Fruit fly (Drosophila melanogaster) whole organism, embryonic: ENCODE measurements around the gene RpS8.

Experiments
- Ada2b ChIP-seq: fragments of 200-800 bp; sonication (Bioruptor generic); IDR thresholded peaks from 2 replicates; pipeline ENCODE4 v1.3.6; 2022; ENCODE audit warnings: missing biosample characterization, missing genetic modification characterization
- CG10366 ChIP-seq: fragments of 200-800 bp; sonication (Bioruptor generic); IDR thresholded peaks from 2 replicates; pipeline ENCODE4 v1.3.6; 2022; ENCODE audit warnings: missing biosample characterization, missing genetic modification characterization
- CG11398 ChIP-seq: fragments of 200-800 bp; sonication (Bioruptor generic); optimal IDR thresholded peaks from 2 replicates; lab custom pipeline; 2016; ENCODE audit warnings: missing biosample characterization, missing genetic modification characterization
- CG12104 ChIP-seq: fragments of 200-800 bp; sonication (Bioruptor generic); optimal IDR thresholded peaks from 3 replicates; lab custom pipeline; 2016; ENCODE audit warnings: missing biosample characterization, missing genetic modification characterization
- CG12236 ChIP-seq: fragments of 200-800 bp; sonication (Bioruptor generic); optimal IDR thresholded peaks from 2 replicates; lab custom pipeline; 2016; ENCODE audit warnings: missing biosample characterization, missing genetic modification characterization
- CG12299 ChIP-seq: fragments of 200-800 bp; sonication (Bioruptor generic); optimal IDR thresholded peaks from 2 replicates; lab custom pipeline; 2018; ENCODE audit warnings: missing biosample characterization, mild to moderate bottlenecking, missing genetic modification characterization
- CG13296 ChIP-seq: fragments of 200-800 bp; sonication (Bioruptor generic); optimal IDR thresholded peaks from 3 replicates; lab custom pipeline; 2018; ENCODE audit warnings: missing biosample characterization, mild to moderate bottlenecking, missing genetic modification characterization
- CG14014 ChIP-seq: fragments of 200-800 bp; sonication (Bioruptor generic); IDR thresholded peaks from 2 replicates; pipeline ENCODE4 v1.3.6; 2022; ENCODE audit warnings: missing biosample characterization, missing genetic modification characterization
- CG14710 ChIP-seq: fragments of 200-800 bp; sonication (Bioruptor generic); optimal IDR thresholded peaks from 3 replicates; lab custom pipeline; 2019; ENCODE audit warnings: missing biosample characterization, mild to moderate bottlenecking, missing genetic modification characterization, moderate library complexity
- CG15696 ChIP-seq: fragments of 200-800 bp; sonication (Bioruptor generic); optimal IDR thresholded peaks from 2 replicates; lab custom pipeline; 2019; ENCODE audit warnings: missing biosample characterization, mild to moderate bottlenecking, missing genetic modification characterization, moderate library complexity
- CG17359 ChIP-seq: fragments of 200-800 bp; sonication (Bioruptor generic); optimal IDR thresholded peaks from 3 replicates; lab custom pipeline; 2018; ENCODE audit warnings: missing biosample characterization, mild to moderate bottlenecking, missing genetic modification characterization, moderate library complexity
- CG17829 ChIP-seq: fragments of 200-800 bp; optimal IDR thresholded peaks from 2 replicates; lab custom pipeline; 2019; ENCODE audit warnings: missing biosample characterization, mild to moderate bottlenecking, missing genetic modification characterization, moderate library complexity
- CG18599 ChIP-seq: fragments of 200-800 bp; sonication (Bioruptor generic); optimal IDR thresholded peaks from 3 replicates; lab custom pipeline; 2017; ENCODE audit warnings: missing biosample characterization, missing genetic modification characterization, mild to moderate bottlenecking, moderate library complexity, missing genetic modification reagents
- CG33213 ChIP-seq: fragments of 200-800 bp; sonication (Bioruptor generic); optimal IDR thresholded peaks from 3 replicates; lab custom pipeline; 2016; ENCODE audit warnings: missing biosample characterization, missing genetic modification characterization
- CG4424 ChIP-seq: fragments of 200-800 bp; sonication (Bioruptor generic); optimal IDR thresholded peaks from 3 replicates; lab custom pipeline; 2016; ENCODE audit warnings: missing biosample characterization, missing genetic modification characterization
- CG5180 ChIP-seq: fragments of 200-800 bp; sonication (Bioruptor generic); optimal IDR thresholded peaks from 3 replicates; lab custom pipeline; 2017; ENCODE audit warnings: missing biosample characterization, missing genetic modification characterization, mild to moderate bottlenecking, moderate library complexity, missing genetic modification reagents
- CG6254 ChIP-seq: fragments of 200-800 bp; sonication (Bioruptor generic); optimal IDR thresholded peaks from 3 replicates; lab custom pipeline; 2017; ENCODE audit warnings: mild to moderate bottlenecking, missing biosample characterization, missing genetic modification reagents, missing genetic modification characterization
- CG6689 ChIP-seq: fragments of 200-800 bp; sonication (Bioruptor generic); IDR thresholded peaks from 2 replicates; pipeline ENCODE4 v1.3.6; 2022; ENCODE audit warnings: missing biosample characterization, missing genetic modification characterization
- CG6854 ChIP-seq: fragments of 200-800 bp; sonication (Bioruptor generic); optimal IDR thresholded peaks from 3 replicates; lab custom pipeline; 2017; ENCODE audit warnings: missing biosample characterization, mild to moderate bottlenecking, missing genetic modification characterization
- CG8924 ChIP-seq: fragments of 200-800 bp; optimal IDR thresholded peaks from 3 replicates; lab custom pipeline; 2019; ENCODE audit warnings: missing biosample characterization, mild to moderate bottlenecking, missing genetic modification characterization, moderate library complexity
- D ChIP-seq, 2 experiments: fragments of 200-800 bp in 1 of 2; fragments of >200 bp in 1 of 2; sonication (Bioruptor generic) in 1 of 2; optimal IDR thresholded peaks; 2 replicates in 1 of 2; 3 replicates in 1 of 2; lab custom pipeline; 2017; ENCODE audit warnings: mild to moderate bottlenecking in 1 of 2, missing biosample characterization in 1 of 2, missing genetic modification characterization in 1 of 2, missing genetic modification reagents in 1 of 2
- Dp ChIP-seq: fragments of 200-800 bp; sonication (Bioruptor generic); optimal IDR thresholded peaks from 2 replicates; lab custom pipeline; 2018; ENCODE audit warnings: missing biosample characterization, mild to moderate bottlenecking, missing genetic modification characterization, moderate library complexity
- H15 ChIP-seq: fragments of 200-800 bp; sonication (Bioruptor generic); IDR thresholded peaks from 3 replicates; pipeline ENCODE4 v1.3.6; 2022; ENCODE audit warnings: missing biosample characterization, missing genetic modification characterization
- Lpt ChIP-seq: fragments of >200 bp; optimal IDR thresholded peaks from 2 replicates; lab custom pipeline; 2018; ENCODE audit warnings: missing biosample characterization, missing genetic modification characterization
- Meics ChIP-seq: fragments of 200-800 bp; sonication (Bioruptor generic); optimal IDR thresholded peaks from 2 replicates; lab custom pipeline; 2017; ENCODE audit warnings: missing biosample characterization, mild to moderate bottlenecking, missing genetic modification characterization
- Mrtf ChIP-seq: fragments of 200-800 bp; sonication (Bioruptor generic); IDR thresholded peaks from 3 replicates; pipeline ENCODE4 v1.3.6; 2022; ENCODE audit warnings: missing biosample characterization, missing genetic modification characterization
- NC2β ChIP-seq: fragments of 200-800 bp; sonication (Bioruptor generic); optimal IDR thresholded peaks from 2 replicates; lab custom pipeline; 2016; ENCODE audit warnings: missing biosample characterization, missing genetic modification characterization
- Nf-YC ChIP-seq: fragments of 200-800 bp; optimal IDR thresholded peaks from 3 replicates; lab custom pipeline; 2019; ENCODE audit warnings: missing biosample characterization, mild to moderate bottlenecking, missing genetic modification characterization, moderate library complexity
- PHDP ChIP-seq: fragments of 200-800 bp; sonication (Bioruptor generic); optimal IDR thresholded peaks from 3 replicates; lab custom pipeline; 2018; ENCODE audit warnings: missing biosample characterization, mild to moderate bottlenecking, missing genetic modification characterization, moderate library complexity
- Six4 ChIP-seq: fragments of 200-800 bp; sonication (Bioruptor generic); optimal IDR thresholded peaks from 2 replicates; lab custom pipeline; 2016; ENCODE audit warnings: missing biosample characterization, missing genetic modification characterization
- br ChIP-seq: fragments of >200 bp; optimal IDR thresholded peaks from 2 replicates; lab custom pipeline; 2017
- chif ChIP-seq, 2 experiments: fragments of 200-800 bp; sonication (Bioruptor generic); optimal IDR thresholded peaks; 3 replicates each; lab custom pipeline; 2016; ENCODE audit warnings: missing biosample characterization in 2 of 2, missing genetic modification characterization in 2 of 2
- dmrt99B ChIP-seq: fragments of 200-800 bp; sonication (Bioruptor generic); optimal IDR thresholded peaks from 2 replicates; lab custom pipeline; 2018; ENCODE audit warnings: missing biosample characterization, mild to moderate bottlenecking, missing genetic modification characterization, moderate library complexity
- eve ChIP-seq, 2 experiments: fragments of >200 bp; optimal IDR thresholded peaks; 2 replicates each; lab custom pipeline; 2017; ENCODE audit warnings: missing biosample characterization in 2 of 2, missing genetic modification characterization in 2 of 2
- fd102C ChIP-seq: fragments of 200-800 bp; sonication (Bioruptor generic); optimal IDR thresholded peaks from 2 replicates; lab custom pipeline; 2018; ENCODE audit warnings: missing biosample characterization, mild to moderate bottlenecking, missing genetic modification characterization, moderate library complexity
- gem ChIP-seq: fragments of 200-800 bp; sonication (Bioruptor generic); optimal IDR thresholded peaks from 2 replicates; lab custom pipeline; 2019; ENCODE audit warnings: missing biosample characterization, mild to moderate bottlenecking, missing genetic modification characterization, moderate library complexity
- hbn ChIP-seq: fragments of 200-800 bp; sonication (Bioruptor generic); IDR thresholded peaks from 2 replicates; pipeline ENCODE4 v1.3.6; 2022; ENCODE audit warnings: missing biosample characterization, missing genetic modification characterization; ENCODE audit not compliant: partially characterized antibody
- hkb ChIP-seq, 2 experiments: fragments of 200-800 bp in 1 of 2; fragments of >200 bp in 1 of 2; sonication (Bioruptor generic) in 1 of 2; IDR thresholded peaks in 1 of 2; optimal IDR thresholded peaks in 1 of 2; 2 replicates each; pipeline versions ENCODE4 v1.3.6 to Lab custom; 2017 to 2022; ENCODE audit warnings: missing biosample characterization in 1 of 2, missing genetic modification characterization in 1 of 2
- jumu ChIP-seq: fragments of 200-800 bp; sonication (Bioruptor generic); optimal IDR thresholded peaks from 3 replicates; lab custom pipeline; 2016; ENCODE audit warnings: missing biosample characterization, missing genetic modification characterization
- klu ChIP-seq: fragments of 200-800 bp; sonication (Bioruptor generic); IDR thresholded peaks from 2 replicates; pipeline ENCODE4 v1.3.6; 2022; ENCODE audit warnings: missing biosample characterization, missing genetic modification characterization
- lab ChIP-seq: fragments of 200-800 bp; sonication (Bioruptor generic); optimal IDR thresholded peaks from 3 replicates; lab custom pipeline; 2017; ENCODE audit warnings: missing biosample characterization, missing genetic modification characterization, mild to moderate bottlenecking, moderate library complexity, missing genetic modification reagents
- lmd ChIP-seq: fragments of 200-800 bp; sonication (Bioruptor generic); IDR thresholded peaks from 2 replicates; pipeline ENCODE4 v1.3.6; 2022; ENCODE audit warnings: missing biosample characterization, missing genetic modification characterization
- luna ChIP-seq: fragments of 200-800 bp; sonication (Bioruptor generic); optimal IDR thresholded peaks from 2 replicates; lab custom pipeline; 2016; ENCODE audit warnings: missing biosample characterization, missing genetic modification characterization
- nom ChIP-seq: fragments of 200-800 bp; sonication (Bioruptor generic); optimal IDR thresholded peaks from 2 replicates; lab custom pipeline; 2017; ENCODE audit warnings: missing biosample characterization, missing genetic modification characterization, mild to moderate bottlenecking, moderate library complexity, missing genetic modification reagents
- shn ChIP-seq: fragments of 200-800 bp; sonication (Bioruptor generic); optimal IDR thresholded peaks from 3 replicates; lab custom pipeline; 2016; ENCODE audit warnings: missing biosample characterization, missing genetic modification characterization
- slp2 ChIP-seq: fragments of 200-800 bp; sonication (Bioruptor generic); optimal IDR thresholded peaks from 2 replicates; lab custom pipeline; 2016; ENCODE audit warnings: missing biosample characterization, missing genetic modification characterization
- sob ChIP-seq: fragments of 200-800 bp; sonication (Bioruptor generic); IDR thresholded peaks from 2 replicates; pipeline ENCODE4 v1.3.6; 2022; ENCODE audit warnings: missing biosample characterization, missing genetic modification characterization
- ssp ChIP-seq: fragments of 200-800 bp; sonication (Bioruptor generic); IDR thresholded peaks from 2 replicates; pipeline ENCODE4 v1.3.6; 2022; ENCODE audit warnings: missing biosample characterization, missing genetic modification characterization
- trh ChIP-seq: fragments of 200-800 bp; sonication (Bioruptor generic); optimal IDR thresholded peaks from 2 replicates; lab custom pipeline; 2016; ENCODE audit warnings: missing biosample characterization, missing genetic modification characterization
- vnd ChIP-seq: fragments of 200-800 bp; sonication (Bioruptor generic); IDR thresholded peaks from 3 replicates; pipeline ENCODE4 v1.3.6; 2022; ENCODE audit warnings: missing biosample characterization, missing genetic modification characterization; ENCODE audit not compliant: partially characterized antibody
- z ChIP-seq: fragments of 200-800 bp; sonication (Bioruptor generic); IDR thresholded peaks from 3 replicates; pipeline ENCODE4 v1.3.6; 2022; ENCODE audit warnings: missing biosample characterization, missing genetic modification characterization

Gene RpS8

dm6 chr3R:29830925-29831324 lies 30.5 kb upstream of the RpS8 start (continued):
- TF ChIP-seq PHDP = no peak
- TF ChIP-seq luna (GFP tag; lab: Kevin White, UChicago) = no peak
- TF ChIP-seq trh (GFP tag; lab: Kevin White, UChicago) = no peak
- TF ChIP-seq Dp (GFP tag; lab: Kevin White, UChicago) = no peak
- TF ChIP-seq jumu (GFP tag; lab: Kevin White, UChicago) = no peak
- peak; percentile 63 for TF ChIP-seq CG8924
- TF ChIP-seq D (optimal IDR thresholded peaks at IDR 0.05; lab: Kevin White, UChicago) = no peak
- TF ChIP-seq D (GFP tag; optimal IDR thresholded peaks at IDR 0.05; lab: Kevin White, UChicago) = peak; percentile 64
- peak; percentile 66 for TF ChIP-seq CG6254 (GFP tag; lab: Kevin White, UChicago)
- TF ChIP-seq Mrtf (GFP tag; lab: Robert Waterston, UW) = no peak
- peak; percentile 40 for TF ChIP-seq CG12104 (GFP tag; lab: Kevin White, UChicago)
- TF ChIP-seq CG14710 (tag; lab: Kevin White, UChicago) = peak; percentile 82
- peak; percentile 94 for TF ChIP-seq fd102C (GFP tag; lab: Kevin White, UChicago)
- no peak for TF ChIP-seq H15 (GFP tag; lab: Robert Waterston, UW)
- no peak for TF ChIP-seq hbn (GFP tag; lab: Robert Waterston, UW)
- no peak for TF ChIP-seq lmd
- TF ChIP-seq CG4424 = peak; percentile 15
- no peak for TF ChIP-seq Six4 (GFP tag; lab: Kevin White, UChicago)
- TF ChIP-seq br (lab: Kevin White, UChicago) = no peak
- TF ChIP-seq Ada2b (GFP tag; lab: Robert Waterston, UW) = no peak
- TF ChIP-seq CG12299 (tag; lab: Kevin White, UChicago) = peak; percentile 14
- no peak for TF ChIP-seq vnd (GFP tag; lab: Robert Waterston, UW)
- no peak for TF ChIP-seq sob
- no peak for TF ChIP-seq Lpt (GFP tag; lab: Kevin White, UChicago)
- TF ChIP-seq shn (GFP tag; lab: Kevin White, UChicago) = no peak
- TF ChIP-seq CG17359 = no peak
- no peak for TF ChIP-seq hkb (optimal IDR thresholded peaks at IDR 0.05; lab: Kevin White, UChicago)
- TF ChIP-seq hkb (GFP tag; IDR thresholded peaks at IDR 0.05; lab: Robert Waterston, UW) = 0 out of 2 replicates have a peak, but pooled peaks have one; percentile 16
- peak; percentile 39 for TF ChIP-seq CG5180
- no peak for TF ChIP-seq CG14014
- TF ChIP-seq Nf-YC = no peak
- TF ChIP-seq CG13296 (GFP tag; lab: Kevin White, UChicago) = no peak
- TF ChIP-seq NC2β = no peak
- TF ChIP-seq CG18599 = peak; percentile 70
- TF ChIP-seq slp2 = no peak
- no peak for TF ChIP-seq z
- TF ChIP-seq CG17829 = peak; percentile 30
- TF ChIP-seq CG12236 (GFP tag; lab: Kevin White, UChicago) = no peak
- TF ChIP-seq Meics (GFP tag; lab: Kevin White, UChicago) = peak; percentile 19
- peak; percentile 2 for TF ChIP-seq CG6854 (GFP tag; lab: Kevin White, UChicago)
- peak; percentile 24 for TF ChIP-seq CG33213 (GFP tag; lab: Kevin White, UChicago)
- no peak for TF ChIP-seq eve (GFP tag; optimal IDR thresholded peaks at IDR 0.05; lab: Kevin White, UChicago)
- TF ChIP-seq lab (GFP tag; lab: Kevin White, UChicago) = peak; percentile 62
- no peak for TF ChIP-seq dmrt99B (tag; lab: Kevin White, UChicago)
- peak in 1 of 2 experiments; percentile 16 for TF ChIP-seq chif (GFP tag; optimal IDR thresholded peaks at IDR 0.05; lab: Kevin White, UChicago)
- TF ChIP-seq CG10366 (GFP tag; lab: Robert Waterston, UW) = no peak
- TF ChIP-seq klu (GFP tag; lab: Robert Waterston, UW) = no peak
- no peak for TF ChIP-seq gem (tag; lab: Kevin White, UChicago)
- TF ChIP-seq ssp (GFP tag; lab: Robert Waterston, UW) = no peak
- no peak for TF ChIP-seq CG11398 (GFP tag; lab: Kevin White, UChicago)
- TF ChIP-seq CG15696 = peak; percentile 95
- no peak for TF ChIP-seq nom (GFP tag; lab: Kevin White, UChicago)
- TF ChIP-seq CG6689 = no peak
